Fruit fly (Drosophila melanogaster) whole organism, embryonic: ENCODE measurements around the gene CG12643.

Experiments used
- CG12219 ChIP-seq: fragments of 200-800 bp; sonication (Bioruptor generic); optimal IDR thresholded peaks from 3 replicates; lab custom pipeline; 2018; ENCODE audit warnings: missing biosample characterization, mild to moderate bottlenecking, missing genetic modification characterization
- CG1603 ChIP-seq: fragments of 200-800 bp; sonication (Bioruptor generic); optimal IDR thresholded peaks from 2 replicates; lab custom pipeline; 2019; ENCODE audit warnings: missing biosample characterization, mild to moderate bottlenecking, missing genetic modification characterization, moderate library complexity
- CG6689 ChIP-seq: fragments of 200-800 bp; sonication (Bioruptor generic); IDR thresholded peaks from 2 replicates; pipeline ENCODE4 v1.3.6; 2022; ENCODE audit warnings: missing biosample characterization, missing genetic modification characterization
- CG6791 ChIP-seq: fragments of 200-800 bp; sonication (Bioruptor generic); IDR thresholded peaks from 3 replicates; pipeline ENCODE4 v1.3.6; 2022; ENCODE audit warnings: missing biosample characterization, missing genetic modification characterization; ENCODE audit not compliant: partially characterized antibody
- CG7839 ChIP-seq: fragments of 200-800 bp; sonication (Bioruptor generic); optimal IDR thresholded peaks from 3 replicates; lab custom pipeline; 2018; ENCODE audit warnings: missing biosample characterization, mild to moderate bottlenecking, missing genetic modification characterization, moderate library complexity
- CHES-1-like ChIP-seq: fragments of 200-800 bp; sonication (Bioruptor generic); optimal IDR thresholded peaks from 2 replicates; lab custom pipeline; 2016; ENCODE audit warnings: missing biosample characterization, missing genetic modification characterization
- Oli ChIP-seq: fragments of 200-800 bp; sonication (Bioruptor generic); optimal IDR thresholded peaks from 2 replicates; lab custom pipeline; 2018; ENCODE audit warnings: missing biosample characterization, mild to moderate bottlenecking, missing genetic modification characterization, moderate library complexity
- PHDP ChIP-seq: fragments of 200-800 bp; sonication (Bioruptor generic); optimal IDR thresholded peaks from 3 replicates; lab custom pipeline; 2018; ENCODE audit warnings: missing biosample characterization, mild to moderate bottlenecking, missing genetic modification characterization, moderate library complexity
- br ChIP-seq: fragments of >200 bp; optimal IDR thresholded peaks from 2 replicates; lab custom pipeline; 2017

DNA sequence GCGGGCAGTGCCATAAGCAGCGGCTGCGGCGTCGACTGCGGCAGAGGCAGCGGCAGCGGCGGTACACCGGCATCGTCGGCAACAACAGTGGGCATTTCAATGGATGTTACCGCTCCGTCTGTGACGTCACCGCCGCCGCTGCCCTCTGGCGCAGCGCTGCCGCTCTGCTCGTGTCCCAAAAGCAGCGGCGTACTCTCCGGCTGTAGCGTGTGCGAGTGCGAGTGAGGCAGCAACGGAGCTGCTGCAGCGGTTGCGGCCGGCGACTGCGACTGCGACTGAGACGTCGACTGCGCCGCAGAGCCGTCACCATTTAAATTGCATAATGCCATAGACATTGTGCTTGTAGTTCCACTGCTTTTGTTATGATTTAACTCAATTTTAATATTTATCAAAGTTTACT is 21.5 kb downstream of the CG12643 start:
- no peak for TF ChIP-seq Oli (tag; lab: Kevin White, UChicago)
- no peak for TF ChIP-seq CG1603
- no peak for TF ChIP-seq CHES-1-like (GFP tag; lab: Kevin White, UChicago)
- no peak for TF ChIP-seq CG6689 (GFP tag; lab: Robert Waterston, UW)
- no peak for TF ChIP-seq CG12219 (GFP tag; lab: Kevin White, UChicago)
- TF ChIP-seq PHDP (tag; lab: Kevin White, UChicago) = no peak
- TF ChIP-seq CG7839 (tag; lab: Kevin White, UChicago) = no peak
- no peak for TF ChIP-seq CG6791 (GFP tag; lab: Robert Waterston, UW)
- TF ChIP-seq br (lab: Kevin White, UChicago) = no peak
